Worm (Caenorhabditis elegans) whole organism, L3 larva: ENCODE data around the gene Y53F4B.23.
"Not testable (repeated sequence)": the region's sequence is repeated elsewhere in the genome, so short reads cannot be mapped to it uniquely, and the experiment has no call there.

Source experiments
- R02D3.7 ChIP-seq: fragments of 150-350 bp; optimal IDR thresholded peaks from 2 replicates; lab custom pipeline; 2014; ENCODE audit warnings: missing biosample characterization, missing genetic modification characterization
- aly-2 ChIP-seq: fragments of 150-350 bp; optimal IDR thresholded peaks from 2 replicates; lab custom pipeline; 2014; ENCODE audit warnings: missing biosample characterization, missing genetic modification characterization
- ama-1 ChIP-seq: fragments of 150-350 bp; optimal IDR thresholded peaks from 2 replicates; lab custom pipeline; 2018
- ceh-16 ChIP-seq: sonication (generic microtip); optimal IDR thresholded peaks from 2 replicates; lab custom pipeline; 2017; ENCODE audit warnings: missing biosample characterization, missing genetic modification characterization
- ceh-28 ChIP-seq: fragments of 150-350 bp; optimal IDR thresholded peaks from 2 replicates; lab custom pipeline; 2014; ENCODE audit warnings: missing biosample characterization, missing genetic modification reagents, missing genetic modification characterization
- ceh-82 ChIP-seq: fragments of 150-350 bp; optimal IDR thresholded peaks from 2 replicates; lab custom pipeline; 2014; ENCODE audit warnings: missing biosample characterization, missing genetic modification characterization
- elt-2 ChIP-seq: sonication (generic microtip); optimal IDR thresholded peaks from 2 replicates; lab custom pipeline; 2016; ENCODE audit warnings: missing genetic modification reagents, mild to moderate bottlenecking, missing genetic modification characterization, missing compliant biosample characterization
- fkh-10 ChIP-seq: sonication (generic microtip); optimal IDR thresholded peaks from 2 replicates; lab custom pipeline; 2017; ENCODE audit warnings: missing biosample characterization, missing genetic modification reagents, missing genetic modification characterization
- hmg-11 ChIP-seq: sonication (generic microtip); optimal IDR thresholded peaks from 2 replicates; lab custom pipeline; 2016; ENCODE audit warnings: missing genetic modification characterization, missing compliant biosample characterization
- lin-15B ChIP-seq: fragments of 150-350 bp; optimal IDR thresholded peaks from 2 replicates; lab custom pipeline; 2014; ENCODE audit warnings: missing biosample characterization, missing genetic modification characterization
- lin-39 ChIP-seq: fragments of 150-350 bp; optimal IDR thresholded peaks from 2 replicates; lab custom pipeline; 2018; ENCODE audit warnings: missing biosample characterization, missing genetic modification reagents, missing genetic modification characterization
- lsy-12 ChIP-seq: sonication (generic microtip); optimal IDR thresholded peaks from 2 replicates; lab custom pipeline; 2016; ENCODE audit warnings: mild to moderate bottlenecking, missing genetic modification characterization, missing compliant biosample characterization
- nfya-1 ChIP-seq: sonication (generic microtip); optimal IDR thresholded peaks from 2 replicates; lab custom pipeline; 2017; ENCODE audit warnings: missing genetic modification characterization, mild to moderate bottlenecking, missing compliant biosample characterization, antibody characterized with exemption, moderate library complexity; ENCODE audit not compliant: insufficient read depth
- nhr-23 ChIP-seq: fragments of 150-350 bp; optimal IDR thresholded peaks from 2 replicates; lab custom pipeline; 2014; ENCODE audit warnings: missing biosample characterization, missing genetic modification reagents, missing genetic modification characterization
- nhr-237 ChIP-seq: fragments of 150-350 bp; optimal IDR thresholded peaks from 2 replicates; lab custom pipeline; 2014; ENCODE audit warnings: missing biosample characterization, missing genetic modification characterization
- nhr-25 ChIP-seq: sonication (generic microtip); optimal IDR thresholded peaks from 2 replicates; lab custom pipeline; 2017; ENCODE audit warnings: missing biosample characterization, missing genetic modification characterization
- nhr-28 ChIP-seq: fragments of 150-350 bp; optimal IDR thresholded peaks from 2 replicates; lab custom pipeline; 2014; ENCODE audit warnings: missing biosample characterization, missing genetic modification characterization
- nhr-67 ChIP-seq: fragments of 150-350 bp; optimal IDR thresholded peaks from 2 replicates; lab custom pipeline; 2014; ENCODE audit warnings: missing biosample characterization, missing genetic modification characterization
- nhr-76 ChIP-seq: fragments of 150-350 bp; sonication (generic microtip); optimal IDR thresholded peaks from 5 replicates; lab custom pipeline; 2014; ENCODE audit warnings: missing biosample characterization, missing genetic modification characterization
- nhr-77 ChIP-seq: fragments of 150-350 bp; optimal IDR thresholded peaks from 2 replicates; lab custom pipeline; 2014; ENCODE audit warnings: missing biosample characterization, missing genetic modification characterization
- pha-4 ChIP-seq: fragments of 150-350 bp; optimal IDR thresholded peaks from 2 replicates; lab custom pipeline; 2014; ENCODE audit warnings: missing biosample characterization, missing genetic modification reagents, missing genetic modification characterization
- pqm-1 ChIP-seq: fragments of 150-350 bp; optimal IDR thresholded peaks from 2 replicates; lab custom pipeline; 2017; ENCODE audit warnings: missing biosample characterization, missing genetic modification characterization, inconsistent platforms
- sea-2 ChIP-seq: fragments of 150-350 bp; sonication (generic microtip); optimal IDR thresholded peaks from 4 replicates; lab custom pipeline; 2014; ENCODE audit warnings: missing biosample characterization, missing genetic modification reagents, missing genetic modification characterization
- skn-1 ChIP-seq: fragments of 150-350 bp; optimal IDR thresholded peaks from 2 replicates; lab custom pipeline; 2014; ENCODE audit warnings: missing biosample characterization, missing genetic modification characterization
- snpc-4 ChIP-seq: fragments of 150-350 bp; optimal IDR thresholded peaks from 2 replicates; lab custom pipeline; 2014; ENCODE audit warnings: missing biosample characterization, missing genetic modification characterization
- unc-62 ChIP-seq: fragments of 150-350 bp; sonication (generic microtip); optimal IDR thresholded peaks from 4 replicates; lab custom pipeline; 2014; ENCODE audit warnings: missing biosample characterization, missing genetic modification reagents, missing genetic modification characterization
- zag-1 ChIP-seq: fragments of 150-350 bp; optimal IDR thresholded peaks from 2 replicates; lab custom pipeline; 2014; ENCODE audit warnings: missing biosample characterization, missing genetic modification characterization
- ztf-4 ChIP-seq: fragments of 150-350 bp; optimal IDR thresholded peaks from 2 replicates; lab custom pipeline; 2014; ENCODE audit warnings: missing biosample characterization, missing genetic modification characterization

The Y53F4B.23 gene

DNA sequence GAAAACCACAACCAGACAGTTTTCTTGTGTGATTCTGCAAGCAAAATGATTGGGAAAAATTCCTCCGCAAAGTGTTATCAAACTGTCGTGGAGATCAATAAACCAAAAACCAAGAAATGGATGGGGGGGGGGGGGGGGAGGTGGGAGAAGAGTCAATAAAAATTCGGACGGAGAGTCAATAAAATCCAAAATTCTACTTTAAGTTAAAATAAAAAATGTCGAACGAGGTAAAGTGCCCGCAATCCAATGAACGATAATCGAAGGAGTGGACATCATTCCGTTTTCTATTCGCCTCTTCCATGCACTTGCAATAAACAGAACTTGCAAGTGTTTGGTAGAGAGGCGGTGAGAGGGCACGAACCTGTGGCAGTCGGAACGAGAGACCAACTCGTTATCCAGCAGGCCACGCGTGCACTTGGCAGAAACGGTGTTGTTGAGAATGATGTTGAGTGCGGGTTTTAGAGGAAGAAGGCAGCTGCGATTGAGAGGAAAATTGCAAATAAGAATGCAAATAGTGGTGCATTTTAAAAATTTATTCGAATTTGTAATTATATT is 41.5 kb downstream of the Y53F4B.23 start, which contains the start of gene gst-27 (continued):
- TF ChIP-seq hmg-11 (peak; percentile 94), unc-62 (no peak), nhr-77 (peak; percentile 49), ceh-28 (tag; lab: Kevin White, UChicago) (no peak), sea-2 (GFP tag; lab: Kevin White, UChicago) (no peak), aly-2 (tag; lab: Kevin White, UChicago) (no peak), R02D3.7 (peak; percentile 42), nhr-25 (tag; lab: Kevin White, UChicago) (peak; percentile 70), nfya-1 (tag; lab: Kevin White, UChicago) (peak; percentile 84), ceh-82 (tag; lab: Kevin White, UChicago) (peak; percentile 37), lsy-12 (peak; percentile 62), nhr-67 (tag; lab: Kevin White, UChicago) (no peak), ztf-4 (tag; lab: Kevin White, UChicago) (peak; percentile 23), nhr-28 (tag; lab: Kevin White, UChicago) (no peak), pqm-1 (tag; lab: Kevin White, UChicago) (peak; percentile 45), snpc-4 (tag; lab: Kevin White, UChicago) (peak; percentile 77), nhr-23 (tag; lab: Kevin White, UChicago) (peak; percentile 62), lin-39 (peak; percentile 97)

- TF ChIP-seq nhr-76 (tag; lab: Kevin White, UChicago), result no peak
- TF ChIP-seq pqm-1 (tag; lab: Kevin White, UChicago), result peak; percentile 41
- TF ChIP-seq elt-2 (tag; lab: Kevin White, UChicago), result peak; percentile 15
- TF ChIP-seq pha-4, result peak; percentile 40
- TF ChIP-seq zag-1 (tag; lab: Kevin White, UChicago), result no peak
These were observed 43.0 kb downstream of the Y53F4B.23 start, which contains the start of gene gst-28 for ce11 chrII:15167340-15167739. TSS of gene gst-28 (minus strand) at chrII:15167577.

DNA sequence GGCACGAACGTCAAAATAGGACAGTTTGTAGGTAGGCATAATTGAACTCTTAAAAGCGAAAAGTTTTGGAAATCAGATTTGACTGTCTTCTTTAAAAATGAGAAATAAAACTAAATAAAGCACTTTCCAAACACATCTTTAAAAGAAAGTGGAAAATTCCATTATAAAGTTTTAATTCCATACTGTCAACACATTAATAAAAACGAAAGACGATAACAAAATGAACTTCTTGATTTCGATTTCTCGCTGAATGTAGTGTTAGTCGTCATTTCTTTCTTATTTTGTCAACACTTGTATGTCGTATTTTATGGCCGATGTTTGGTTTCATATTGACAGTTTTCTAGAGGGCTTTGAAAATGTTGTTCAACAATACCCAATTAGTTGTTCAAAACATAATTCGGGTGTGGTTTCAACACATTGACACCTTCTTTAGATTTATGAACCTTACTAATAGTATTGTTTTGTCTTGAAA is 45.5 kb downstream of the Y53F4B.23 start, which contains the start of gene gst-29:
TSS of gene gst-29 (minus strand) at position 51 of the 472 bp plus-strand sequence.
- TF ChIP-seq nhr-237 (tag; lab: Kevin White, UChicago) (no peak), elt-2 (tag; lab: Kevin White, UChicago) (peak; percentile 6), pqm-1 (tag; lab: Kevin White, UChicago) (peak; percentile 33), lin-15B (tag; lab: Kevin White, UChicago) (no peak), pha-4 (peak; percentile 43)

DNA sequence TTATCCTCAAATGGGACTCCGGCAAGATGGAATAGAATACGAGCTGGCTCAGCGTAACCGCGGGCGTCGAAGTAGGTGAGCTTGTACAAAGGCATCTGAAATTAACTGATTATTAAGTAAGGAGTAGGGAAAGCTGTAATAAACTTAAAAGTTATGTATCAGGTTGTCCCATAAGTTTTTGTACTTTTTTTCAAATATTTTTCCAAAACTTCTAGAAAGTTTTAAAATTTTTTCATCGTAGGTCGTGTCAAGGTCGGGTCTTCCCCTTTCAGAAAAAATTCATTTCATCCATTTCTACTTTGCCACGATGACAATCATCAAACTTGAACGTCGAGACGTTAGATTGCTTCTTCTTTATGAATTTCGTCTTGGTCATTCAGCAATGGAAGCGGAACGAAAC is 47.5 kb downstream of the Y53F4B.23 start, which contains the start of gene gst-39:
TSS of gene gst-39 (minus strand) at position 101 of the 400 bp plus-strand sequence.
- TF ChIP-seq nhr-76 (tag; lab: Kevin White, UChicago); hmg-11; ztf-4 (tag; lab: Kevin White, UChicago): not testable (repeated sequence)

- no peak for TF ChIP-seq ama-1 (lab: Kevin White, UChicago)
- TF ChIP-seq pha-4, result peak; percentile 54
- TF ChIP-seq skn-1, result peak; percentile 76
- TF ChIP-seq lin-39, result peak; percentile 46
- TF ChIP-seq nfya-1 (tag; lab: Kevin White, UChicago), result peak; percentile 37
- TF ChIP-seq, all 47 proteins: peak for 4
These were observed 48.9 kb downstream of the Y53F4B.23 start for ce11 chrII:15173174-15173573.

DNA sequence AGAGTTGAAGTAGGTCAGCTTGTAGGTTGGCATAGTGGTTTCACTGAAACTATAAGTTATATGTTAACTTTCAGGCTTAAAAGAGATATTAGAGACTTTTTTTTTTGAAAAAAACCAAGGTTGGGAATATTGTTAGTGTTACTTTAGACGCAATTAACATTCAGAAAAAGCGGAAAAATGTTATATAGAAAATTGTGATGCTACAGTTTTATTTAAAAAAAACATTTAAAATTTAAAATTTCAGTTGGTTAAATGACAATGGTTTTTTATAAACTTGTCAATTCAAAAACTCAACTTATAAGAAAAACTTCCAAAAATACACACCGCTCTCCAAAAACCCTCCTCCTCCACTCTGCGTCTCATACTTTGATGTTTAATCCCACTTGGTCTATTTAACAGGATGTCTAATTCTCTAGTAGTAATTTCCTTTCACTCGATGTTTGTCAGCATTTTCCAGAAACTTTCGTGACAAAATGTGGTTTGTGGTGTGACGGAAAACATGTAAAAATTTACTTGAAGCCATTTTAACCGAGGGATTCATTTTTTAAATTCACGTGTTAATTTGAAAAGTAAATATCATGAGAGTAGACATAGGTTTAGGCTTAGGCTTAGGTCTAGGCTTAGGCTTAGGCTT is 50.7 kb downstream of the Y53F4B.23 start, which contains the start of gene gst-31:
TSS of gene gst-31 (minus strand) at position 51 of the 634 bp plus-strand sequence.
- TF ChIP-seq fkh-10 (GFP tag; lab: Kevin White, UChicago) (no peak), lin-15B (tag; lab: Kevin White, UChicago) (no peak), nhr-25 (tag; lab: Kevin White, UChicago) (no peak), lin-39 (no peak), ceh-16 (no peak), pha-4 (no peak), snpc-4 (tag; lab: Kevin White, UChicago) (no peak), nhr-237 (tag; lab: Kevin White, UChicago) (no peak), nhr-76 (tag; lab: Kevin White, UChicago) (no peak)
